Worm (Caenorhabditis elegans) whole organism, early embryonic: ENCODE data around the gene snfc-5.

Experiments
- B0310.2 ChIP-seq: sonication (generic microtip); optimal IDR thresholded peaks from 2 replicates; lab custom pipeline; 2016; ENCODE audit warnings: mild to moderate bottlenecking, missing genetic modification characterization, missing compliant biosample characterization
- F13C5.2 ChIP-seq: sonication (generic microtip); optimal IDR thresholded peaks from 2 replicates; lab custom pipeline; 2017; ENCODE audit warnings: mild to moderate bottlenecking, missing genetic modification characterization, inconsistent platforms, missing compliant biosample characterization
- aly-1 ChIP-seq: sonication (generic microtip); optimal IDR thresholded peaks from 2 replicates; lab custom pipeline; 2016; ENCODE audit warnings: missing genetic modification characterization, missing compliant biosample characterization
- ama-1 ChIP-seq: fragments of 150-350 bp; optimal IDR thresholded peaks from 2 replicates; lab custom pipeline; 2014
- ceh-36 ChIP-seq: sonication (generic microtip); optimal IDR thresholded peaks from 2 replicates; lab custom pipeline; 2016; ENCODE audit warnings: missing genetic modification characterization, inconsistent platforms, missing compliant biosample characterization
- ets-7 ChIP-seq: sonication (generic microtip); optimal IDR thresholded peaks from 2 replicates; lab custom pipeline; 2016; ENCODE audit warnings: missing genotype, missing genetic modification characterization, missing compliant biosample characterization
- flt-1 ChIP-seq: fragments of 200-800 bp; sonication (Bioruptor generic); IDR thresholded peaks from 2 replicates; pipeline ENCODE4 v1.3.6; 2022; ENCODE audit warnings: missing genetic modification characterization, missing compliant biosample characterization
- hmbx-1 ChIP-seq: sonication (generic microtip); optimal IDR thresholded peaks from 2 replicates; lab custom pipeline; 2016; ENCODE audit warnings: mild to moderate bottlenecking, missing genetic modification characterization, missing compliant biosample characterization
- hmg-4 ChIP-seq: fragments of 200-800 bp; sonication (Bioruptor generic); optimal IDR thresholded peaks from 2 replicates; lab custom pipeline; 2018; ENCODE audit warnings: mild to moderate bottlenecking, missing genetic modification characterization, missing compliant biosample characterization
- hnd-1 ChIP-seq: sonication (generic microtip); optimal IDR thresholded peaks from 2 replicates; lab custom pipeline; 2016; ENCODE audit warnings: missing genetic modification characterization, missing compliant biosample characterization
- pes-1 ChIP-seq: fragments of 200-800 bp; sonication (Bioruptor generic); IDR thresholded peaks from 2 replicates; pipeline ENCODE4 v1.3.6; 2022; ENCODE audit warnings: missing genetic modification reagents, missing genetic modification characterization, missing compliant biosample characterization
- sea-1 ChIP-seq: fragments of 200-800 bp; sonication (Bioruptor generic); conservative IDR thresholded peaks from 2 replicates; pipeline ENCODE4 v1.3.6; 2022; ENCODE audit warnings: missing genetic modification characterization, missing compliant biosample characterization
- tbx-11 ChIP-seq: fragments of 200-800 bp; sonication (Bioruptor generic); IDR thresholded peaks from 2 replicates; pipeline ENCODE4 v1.3.6; 2022; ENCODE audit warnings: missing genetic modification characterization, missing compliant biosample characterization
- tra-4 ChIP-seq: sonication (generic microtip); optimal IDR thresholded peaks from 2 replicates; lab custom pipeline; 2017; ENCODE audit warnings: missing genetic modification characterization, missing compliant biosample characterization

DNA sequence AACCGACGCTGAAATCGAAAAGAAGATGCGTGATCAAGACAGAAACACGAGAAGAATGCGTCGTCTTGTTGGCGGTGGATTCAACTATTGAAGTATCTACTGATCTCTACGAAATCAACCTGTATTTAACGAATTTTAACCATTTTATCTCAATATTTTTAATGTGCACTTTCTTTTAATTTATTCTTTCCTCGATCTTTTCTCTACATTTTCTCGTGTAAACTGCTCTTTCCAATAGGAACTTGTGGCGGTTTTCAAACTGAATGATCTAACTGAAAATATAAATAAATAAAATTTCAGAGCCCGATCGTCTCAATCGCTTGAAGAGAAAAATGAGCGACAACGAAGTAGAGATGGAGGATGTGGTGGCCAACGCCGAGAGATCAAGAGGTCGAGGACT, 1.4 kb downstream of the snfc-5 start, which contains the start of gene rnp-4:
- TF ChIP-seq hnd-1 (tag; lab: Kevin White, UChicago), result no peak
- no peak for TF ChIP-seq ama-1
- TF ChIP-seq flt-1 (GFP tag; lab: Robert Waterston, UW), result no peak
- no peak for TF ChIP-seq tbx-11
- TF ChIP-seq hmg-4 (GFP tag; lab: Kevin White, UChicago), result no peak
- no peak for TF ChIP-seq hmbx-1 (tag; lab: Kevin White, UChicago)
- TF ChIP-seq ceh-36 (tag; lab: Kevin White, UChicago), result no peak
- TF ChIP-seq tra-4, result no peak
- TF ChIP-seq F13C5.2 (tag; lab: Kevin White, UChicago), result no peak
- TF ChIP-seq pes-1 (GFP tag; lab: Robert Waterston, UW), result no peak
- TF ChIP-seq ets-7 (tag; lab: Kevin White, UChicago), result no peak
- no peak for TF ChIP-seq sea-1 (GFP tag; lab: Robert Waterston, UW)
- no peak for TF ChIP-seq aly-1 (tag; lab: Kevin White, UChicago)
- TF ChIP-seq B0310.2 (tag; lab: Kevin White, UChicago), result no peak
